Worm (Caenorhabditis elegans): Measurements from ENCODE around the gene ent-1.

- no peak for TF ChIP-seq him-1 (tag; optimal IDR thresholded peaks at IDR 0.05)
- TF ChIP-seq W03F9.2 (tag; optimal IDR thresholded peaks at IDR 0.05), result no peak
- no peak for TF ChIP-seq dao-5 (tag; optimal IDR thresholded peaks at IDR 0.05)
Measured at ce11 chrIV:11636409-11636723, 18.9 kb downstream of the ent-1 start, which contains the start of gene F58B3.6.

Data from whole organism, L4/young adult.